Fruit fly (Drosophila melanogaster): ENCODE data around the gene CG2217.

DNA sequence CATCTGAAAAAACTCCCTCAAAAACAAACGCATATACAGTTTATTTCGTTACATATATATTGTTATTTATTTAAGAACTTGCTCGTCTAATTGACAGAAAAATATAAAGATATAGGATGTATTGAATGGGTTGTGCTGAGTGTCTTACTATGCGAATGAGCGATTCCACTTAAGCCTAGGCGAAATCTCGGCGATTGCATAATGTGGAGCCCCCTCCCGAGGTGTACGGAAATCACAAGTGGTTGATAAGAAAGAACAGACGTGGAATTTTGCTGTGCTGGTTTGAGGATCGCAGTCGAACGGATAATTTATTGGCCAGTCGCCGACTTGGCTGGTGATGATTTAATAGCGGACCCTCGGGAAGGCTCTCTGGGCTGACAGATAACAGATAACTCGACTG, 37.2 kb downstream of the CG2217 start:
- TF ChIP-seq Sin3A (optimal IDR thresholded peaks at IDR 0.05): no peak
- no peak for TF ChIP-seq h (optimal IDR thresholded peaks at IDR 0.05)
- TF ChIP-seq Myc (optimal IDR thresholded peaks at IDR 0.05): no peak
- TF ChIP-seq insv (optimal IDR thresholded peaks at IDR 0.05): no peak
- TF ChIP-seq ttk (optimal IDR thresholded peaks at IDR 0.05): no peak
- TF ChIP-seq psq (optimal IDR thresholded peaks at IDR 0.05): no peak
